Worm (Caenorhabditis elegans): ENCODE results near the gene grl-11.

ce11 chrIII:9103643-9104042, 14.5 kb downstream of the grl-11 start, which contains the start of gene dos-1:
- no peak for TF ChIP-seq R02D3.7 (tag; optimal IDR thresholded peaks at IDR 0.05)
- TF ChIP-seq ceh-82 (tag; optimal IDR thresholded peaks at IDR 0.05): no peak
- TF ChIP-seq egl-27 (tag; optimal IDR thresholded peaks at IDR 0.05): no peak
- TF ChIP-seq tbx-2 (tag; optimal IDR thresholded peaks at IDR 0.05): no peak
- TF ChIP-seq ztf-11 (tag; optimal IDR thresholded peaks at IDR 0.05): no peak
- TF ChIP-seq unc-62 (GFP tag; optimal IDR thresholded peaks at IDR 0.05): no peak
- TF ChIP-seq zag-1 (tag; optimal IDR thresholded peaks at IDR 0.05): no peak
- no peak for TF ChIP-seq unc-39 (tag; optimal IDR thresholded peaks at IDR 0.05)
- no peak for TF ChIP-seq mdl-1 (tag; optimal IDR thresholded peaks at IDR 0.05)
- no peak for TF ChIP-seq ceh-9 (tag; optimal IDR thresholded peaks at IDR 0.05)
- TF ChIP-seq egl-5 (tag; optimal IDR thresholded peaks at IDR 0.05): no peak
